Fruit fly (Drosophila melanogaster) whole organism: ENCODE measurements around the gene CG14877.
A peak's percentile ranks its signal among the peaks of the same experiment; 100 is the strongest.
"Not testable (repeated sequence)": the region's sequence is repeated elsewhere in the genome, so short reads cannot be mapped to it uniquely, and the experiment has no call there.

Experiments used
- CG8478 ChIP-seq: fragments of >200 bp; optimal IDR thresholded peaks from 2 replicates; lab custom pipeline; 2018; ENCODE audit warnings: inconsistent platforms
- Dll ChIP-seq: fragments of >200 bp; optimal IDR thresholded peaks from 2 replicates; lab custom pipeline; 2017
- EcR ChIP-seq, 2 experiments: fragments of >200 bp; optimal IDR thresholded peaks; 2 replicates each; lab custom pipeline; 2017; ENCODE audit warnings: missing biosample characterization in 2 of 2, missing genetic modification characterization in 2 of 2, missing genetic modification reagents in 2 of 2
- pan ChIP-seq: fragments of >200 bp; optimal IDR thresholded peaks from 2 replicates; lab custom pipeline; 2017
- psq ChIP-seq: fragments of >200 bp; optimal IDR thresholded peaks from 2 replicates; lab custom pipeline; 2017
- usp ChIP-seq: fragments of >200 bp; optimal IDR thresholded peaks from 2 replicates; lab custom pipeline; 2017; ENCODE audit warnings: missing biosample characterization, missing genetic modification characterization, mixed read lengths

The CG14877 gene

dm6 chr3R:15920751-15921156 lies 24.9 kb upstream of the CG14877 start, which contains the start of gene Fbxl7:
TSS of gene Fbxl7 (plus strand) at chr3R:15920898.
- no peak for TF ChIP-seq EcR (GFP tag; optimal IDR thresholded peaks at IDR 0.05; lab: Kevin White, UChicago)
- TF ChIP-seq Dll (lab: Kevin White, UChicago), result no peak
- TF ChIP-seq CG8478 (lab: Kevin White, UChicago), result no peak
- TF ChIP-seq pan (lab: Kevin White, UChicago), result no peak
- TF ChIP-seq psq, result no peak
- no peak for TF ChIP-seq usp

dm6 chr3R:15920229-15920533 lies 24.3 kb upstream of the CG14877 start:
- TF ChIP-seq usp (no peak), EcR (GFP tag; optimal IDR thresholded peaks at IDR 0.05; lab: Kevin White, UChicago) (no peak), CG8478 (lab: Kevin White, UChicago) (no peak), Dll (lab: Kevin White, UChicago) (no peak), pan (lab: Kevin White, UChicago) (no peak), psq (no peak)

DNA sequence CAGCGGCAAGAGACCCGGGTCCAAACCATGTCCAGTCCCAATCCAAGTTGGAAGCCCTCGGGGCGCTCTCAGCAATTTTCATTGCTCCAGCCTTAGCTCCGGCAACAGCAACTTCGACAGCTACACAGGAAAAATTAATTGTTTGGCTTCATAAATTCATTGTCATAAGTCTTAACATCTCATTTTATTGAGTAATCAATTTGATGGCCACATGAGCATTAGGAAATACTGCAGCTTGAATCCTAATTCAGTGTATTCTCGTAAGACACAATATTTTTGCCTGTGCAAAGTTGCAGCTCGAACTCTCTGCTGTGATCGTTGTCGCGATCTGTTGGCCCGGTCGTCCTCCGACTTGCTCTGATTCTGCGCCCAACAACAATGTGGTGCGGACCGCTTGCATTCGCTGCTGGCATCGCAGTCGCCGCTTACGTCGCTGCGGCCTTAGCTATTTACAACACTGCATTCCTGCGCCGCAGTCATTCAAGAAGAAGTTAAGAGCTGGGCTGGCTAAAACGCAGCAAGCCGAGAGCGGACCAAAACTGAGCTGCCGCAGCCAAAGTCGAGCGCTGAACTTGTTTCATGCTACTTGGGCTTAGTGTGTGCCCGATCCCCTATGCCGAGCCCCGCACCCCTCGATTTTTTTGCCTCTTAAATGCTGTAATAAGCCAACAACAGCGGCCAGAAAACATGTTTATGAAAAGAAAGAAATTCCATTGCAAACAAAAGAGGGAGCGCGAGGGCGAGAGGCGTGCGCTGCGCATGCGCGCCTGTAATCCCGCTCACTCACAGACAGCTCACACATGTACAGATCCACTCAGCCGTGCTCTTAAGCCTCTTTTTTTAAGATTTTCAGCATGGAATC lies 23.7 kb upstream of the CG14877 start:
- TF ChIP-seq Dll (lab: Kevin White, UChicago) (peak; percentile 76), pan (lab: Kevin White, UChicago) (no peak)

DNA sequence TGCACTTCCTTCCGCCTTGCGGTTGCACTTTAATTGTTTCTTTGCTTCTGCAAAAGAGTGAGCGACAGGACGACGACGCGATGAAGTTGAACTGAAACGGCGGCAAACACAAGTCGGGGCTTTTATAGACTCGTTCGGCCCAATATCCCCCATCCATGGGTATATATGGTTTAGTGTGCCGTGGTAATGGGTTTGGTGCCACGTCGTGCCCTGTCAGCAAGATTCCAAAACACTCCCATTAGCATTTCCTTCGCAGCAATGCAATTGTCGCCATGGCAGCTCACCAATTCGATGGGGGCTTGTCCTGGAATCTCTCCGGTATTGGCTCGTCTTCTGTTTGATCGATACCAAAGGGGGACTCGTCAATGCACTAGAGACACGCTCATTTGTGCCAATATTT lies 22.0 kb upstream of the CG14877 start, which contains the start of gene CG45105:
Gene CG45105 (minus strand): TSS at position 101 of the 400 bp plus-strand sequence.
- no peak for TF ChIP-seq pan (lab: Kevin White, UChicago)
- no peak for TF ChIP-seq CG8478 (lab: Kevin White, UChicago)
- TF ChIP-seq psq, result no peak
- no peak for TF ChIP-seq usp
- TF ChIP-seq Dll (lab: Kevin White, UChicago), result no peak
- TF ChIP-seq EcR (GFP tag; optimal IDR thresholded peaks at IDR 0.05; lab: Kevin White, UChicago), result no peak

dm6 chr3R:15913231-15913630 lies 17.4 kb upstream of the CG14877 start:
- TF ChIP-seq CG8478 (lab: Kevin White, UChicago) (no peak), Dll (lab: Kevin White, UChicago) (no peak), usp (no peak), psq (no peak), pan (lab: Kevin White, UChicago) (no peak), EcR (GFP tag; optimal IDR thresholded peaks at IDR 0.05; lab: Kevin White, UChicago) (no peak)

DNA sequence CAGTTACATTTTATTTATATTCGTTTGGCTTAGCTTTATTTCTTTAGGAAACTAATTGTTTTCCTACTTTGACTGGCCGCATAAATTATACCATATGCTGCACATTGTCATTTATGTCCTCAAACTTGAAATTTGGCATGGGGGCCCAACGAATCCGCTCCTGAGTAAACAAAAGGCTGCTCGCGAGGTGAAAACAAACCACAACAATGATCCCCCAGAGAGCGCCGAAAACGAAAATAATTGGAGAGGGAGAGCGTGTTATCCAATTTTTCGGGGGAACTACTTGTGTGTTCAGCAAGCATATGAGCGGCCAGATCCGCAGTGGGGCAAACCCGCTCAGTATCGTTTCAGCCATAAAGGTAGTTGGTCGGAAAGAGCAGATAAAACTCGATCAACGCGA lies 12.2 kb upstream of the CG14877 start, which contains the start of gene EndoU:
Gene EndoU (plus strand): TSS at position 301 of the 400 bp plus-strand sequence.
- not testable (repeated sequence) for TF ChIP-seq CG8478 (lab: Kevin White, UChicago); usp; EcR (GFP tag; optimal IDR thresholded peaks at IDR 0.05; lab: Kevin White, UChicago)

DNA sequence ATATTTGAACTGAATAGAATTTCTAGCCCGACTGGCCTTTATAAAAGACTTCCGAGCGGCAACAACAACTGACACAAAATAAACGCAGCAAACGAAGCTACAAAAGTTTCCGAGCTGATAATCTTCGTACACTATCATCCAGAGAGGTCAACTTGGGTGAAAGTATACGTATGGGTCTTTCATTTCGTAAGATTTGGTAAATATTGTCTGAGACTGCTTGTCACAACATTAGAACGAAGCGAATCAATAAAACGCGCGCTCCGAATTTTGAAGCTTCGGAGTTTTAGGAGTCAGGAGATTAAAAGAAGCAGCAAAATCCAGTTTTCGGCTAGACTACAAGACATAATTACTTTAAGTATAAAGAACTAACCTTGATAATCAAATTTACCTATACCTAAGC lies 8.7 kb upstream of the CG14877 start, which contains the start of gene glob1:
Gene glob1 (minus strand): TSS at position 101 of the 400 bp plus-strand sequence.
- TF ChIP-seq psq; usp; EcR (GFP tag; optimal IDR thresholded peaks at IDR 0.05; lab: Kevin White, UChicago): not testable (repeated sequence)

dm6 chr3R:15901097-15901709 lies 5.3 kb upstream of the CG14877 start:
- TF ChIP-seq Dll (lab: Kevin White, UChicago), result peak; percentile 96

- no peak for TF ChIP-seq CG8478 (lab: Kevin White, UChicago)
- no peak for TF ChIP-seq EcR (GFP tag; optimal IDR thresholded peaks at IDR 0.05; lab: Kevin White, UChicago)
- no peak for TF ChIP-seq pan (lab: Kevin White, UChicago)
- TF ChIP-seq usp, result no peak
- no peak for TF ChIP-seq psq
- no peak for TF ChIP-seq Dll (lab: Kevin White, UChicago)
Observed at dm6 chr3R:15899650-15900049, 3.8 kb upstream of the CG14877 start.

DNA sequence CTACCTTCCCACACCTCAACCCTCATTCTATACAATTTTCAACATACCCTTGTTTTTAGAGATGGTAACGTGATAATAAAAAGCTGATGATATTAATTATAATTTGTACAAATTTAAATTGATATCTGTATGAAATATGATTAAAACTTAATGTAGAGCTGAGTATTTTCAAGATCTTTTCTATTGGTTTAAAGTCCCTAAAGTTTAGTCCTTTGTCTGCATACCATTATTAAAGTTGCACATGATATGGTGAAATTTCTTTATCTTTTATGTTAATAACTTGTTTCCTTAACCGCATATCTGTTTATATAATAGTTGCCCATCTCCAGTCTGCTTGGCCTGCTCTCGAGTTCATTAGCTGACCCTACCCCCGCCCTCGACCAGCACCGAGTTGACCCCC lies 2.4 kb upstream of the CG14877 start:
- TF ChIP-seq pan (lab: Kevin White, UChicago), result no peak
- no peak for TF ChIP-seq usp
- no peak for TF ChIP-seq EcR (GFP tag; optimal IDR thresholded peaks at IDR 0.05; lab: Kevin White, UChicago)
- no peak for TF ChIP-seq Dll (lab: Kevin White, UChicago)
- no peak for TF ChIP-seq psq
- no peak for TF ChIP-seq CG8478 (lab: Kevin White, UChicago)

DNA sequence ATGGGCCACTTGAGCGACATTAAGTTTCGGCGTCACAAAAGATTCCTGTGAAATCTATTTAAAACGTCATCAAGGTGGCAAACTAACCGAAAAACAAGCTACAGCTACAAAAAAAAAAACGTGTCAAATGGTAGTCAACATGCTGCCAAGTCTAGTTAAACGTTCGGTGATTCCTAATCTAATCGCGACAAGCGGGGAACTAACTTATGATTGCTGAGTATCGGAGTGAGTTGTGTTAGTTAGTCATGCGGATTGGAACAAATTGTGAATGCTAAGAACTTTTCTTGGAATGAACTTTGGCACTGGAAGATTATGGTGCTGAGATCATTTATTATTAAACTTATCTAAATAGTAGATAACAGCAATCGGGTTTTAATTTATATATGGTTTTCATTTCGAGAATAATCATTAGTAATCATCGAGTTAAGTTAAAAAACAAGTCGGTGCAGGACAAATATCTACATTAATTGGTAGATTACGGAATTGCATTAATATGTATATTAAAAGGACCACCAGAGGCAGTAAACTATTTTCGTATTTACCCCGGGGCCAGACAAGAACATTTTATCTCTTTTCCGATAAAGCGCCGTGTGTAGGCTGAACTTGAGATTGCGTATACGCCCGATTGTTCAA lies 4.6 kb downstream of the CG14877 start:
- no peak for TF ChIP-seq Dll (lab: Kevin White, UChicago)
- no peak for TF ChIP-seq usp
- TF ChIP-seq psq, result no peak

DNA sequence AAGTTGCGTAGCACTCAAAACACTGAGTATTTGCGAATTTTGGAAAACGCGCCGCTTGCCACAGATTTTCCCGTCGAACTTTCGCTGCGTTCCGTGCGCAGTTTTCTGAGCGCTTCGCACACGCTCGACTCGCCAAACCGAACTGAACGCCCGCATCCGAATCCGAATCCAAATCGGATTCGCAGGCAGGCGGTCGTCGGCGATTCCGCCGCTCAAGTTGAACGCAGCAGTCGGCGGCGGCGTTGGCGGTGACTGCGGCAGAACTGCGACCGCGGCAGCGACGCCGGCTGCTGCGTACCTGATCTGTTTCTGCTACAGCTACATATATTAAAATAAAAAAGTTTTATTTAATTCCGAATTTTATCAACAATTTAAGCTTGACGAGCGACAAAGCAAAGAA lies 20.3 kb downstream of the CG14877 start, which contains the start of gene CG31183:
Gene CG31183 (minus strand): TSS at position 329 of the 400 bp plus-strand sequence.
- no peak for TF ChIP-seq psq
- no peak for TF ChIP-seq CG8478 (lab: Kevin White, UChicago)
- TF ChIP-seq Dll (lab: Kevin White, UChicago), result no peak
- no peak for TF ChIP-seq pan (lab: Kevin White, UChicago)
- TF ChIP-seq EcR (GFP tag; optimal IDR thresholded peaks at IDR 0.05; lab: Kevin White, UChicago), result no peak
- no peak for TF ChIP-seq usp
